Fruit fly (Drosophila melanogaster) whole organism: Measurements from ENCODE around the gene CG4511.

Experiments used
- EcR ChIP-seq, 2 experiments: fragments of >200 bp; optimal IDR thresholded peaks; 2 replicates each; lab custom pipeline; 2017; ENCODE audit warnings: missing biosample characterization in 2 of 2, missing genetic modification characterization in 2 of 2, missing genetic modification reagents in 2 of 2
- pan ChIP-seq: fragments of >200 bp; optimal IDR thresholded peaks from 2 replicates; lab custom pipeline; 2017
- psq ChIP-seq: fragments of >200 bp; optimal IDR thresholded peaks from 2 replicates; lab custom pipeline; 2017
- usp ChIP-seq: fragments of >200 bp; optimal IDR thresholded peaks from 2 replicates; lab custom pipeline; 2017; ENCODE audit warnings: missing biosample characterization, missing genetic modification characterization, mixed read lengths

dm6 chr3R:10886462-10887315 is 32.4 kb downstream of the CG4511 start:
- TF ChIP-seq pan (lab: Kevin White, UChicago): no peak
- TF ChIP-seq EcR (GFP tag; optimal IDR thresholded peaks at IDR 0.05; lab: Kevin White, UChicago): no peak
- TF ChIP-seq usp (GFP tag; lab: Kevin White, UChicago): no peak
- TF ChIP-seq psq: no peak
